Fruit fly (Drosophila melanogaster) whole organism, wandering third instar larva: ENCODE measurements around the gene CG43218.

Source experiments
- Abd-B ChIP-seq: fragments of >200 bp; optimal IDR thresholded peaks from 2 replicates; lab custom pipeline; 2017; ENCODE audit warnings: missing biosample characterization, missing genetic modification characterization
- CG32264 ChIP-seq: fragments of 200-800 bp; sonication (Bioruptor generic); optimal IDR thresholded peaks from 2 replicates; lab custom pipeline; 2016; ENCODE audit warnings: missing biosample characterization, missing genetic modification characterization
- CG9705 ChIP-seq: fragments of 200-800 bp; sonication (Bioruptor generic); optimal IDR thresholded peaks from 2 replicates; lab custom pipeline; 2018; ENCODE audit warnings: missing biosample characterization, mild to moderate bottlenecking, missing genetic modification characterization
- CrebA ChIP-seq: fragments of 200-800 bp; sonication (Bioruptor generic); optimal IDR thresholded peaks from 2 replicates; lab custom pipeline; 2016; ENCODE audit warnings: missing biosample characterization, mild to moderate bottlenecking, missing genetic modification characterization, borderline replicate concordance
- Dif ChIP-seq: fragments of 200-275, 200-300 bp; sonication (Bioruptor generic); optimal IDR thresholded peaks from 2 replicates; lab custom pipeline; 2018; ENCODE audit warnings: missing biosample characterization, missing genetic modification characterization; ENCODE audit not compliant: partially characterized antibody
- GATAd ChIP-seq: sonication (Bioruptor generic); optimal IDR thresholded peaks from 2 replicates; lab custom pipeline; 2016; ENCODE audit warnings: missing biosample characterization, missing genetic modification characterization
- HLH106 ChIP-seq: fragments of 200-800 bp; optimal IDR thresholded peaks from 3 replicates; lab custom pipeline; 2019; ENCODE audit warnings: missing biosample characterization, mild to moderate bottlenecking, missing genetic modification characterization, moderate library complexity
- Hnf4 ChIP-seq: fragments of 200-800 bp; sonication (Bioruptor generic); optimal IDR thresholded peaks from 2 replicates; lab custom pipeline; 2016; ENCODE audit warnings: missing biosample characterization, mild to moderate bottlenecking, missing genetic modification characterization
- Hr78 ChIP-seq: fragments of >200 bp; optimal IDR thresholded peaks from 2 replicates; lab custom pipeline; 2017; ENCODE audit warnings: missing biosample characterization, missing genetic modification characterization
- Jra ChIP-seq: sonication (Bioruptor generic); optimal IDR thresholded peaks from 2 replicates; lab custom pipeline; 2016; ENCODE audit warnings: missing biosample characterization, missing genetic modification characterization
- Mio ChIP-seq: sonication (Bioruptor generic); optimal IDR thresholded peaks from 2 replicates; lab custom pipeline; 2016; ENCODE audit warnings: missing biosample characterization, missing genetic modification characterization
- Myc ChIP-seq: fragments of >200 bp; optimal IDR thresholded peaks from 2 replicates; lab custom pipeline; 2017
- N ChIP-seq: fragments of >200 bp; optimal IDR thresholded peaks from 2 replicates; lab custom pipeline; 2018; ENCODE audit warnings: missing biosample characterization, missing external identifiers, missing genetic modification characterization
- Rel ChIP-seq, 2 experiments: fragments of 200-800 bp; sonication (Bioruptor generic) in 1 of 2; optimal IDR thresholded peaks; 2 replicates in 1 of 2; 3 replicates in 1 of 2; lab custom pipeline; 2016 to 2019; ENCODE audit warnings: mild to moderate bottlenecking in 2 of 2, missing biosample characterization in 2 of 2, missing genetic modification characterization in 2 of 2, moderate library complexity in 1 of 2
- Sp1 ChIP-seq: fragments of 200-800 bp; sonication (Bioruptor generic); optimal IDR thresholded peaks from 3 replicates; lab custom pipeline; 2019; ENCODE audit warnings: missing biosample characterization, mild to moderate bottlenecking, missing genetic modification characterization, moderate library complexity
- br ChIP-seq: fragments of 200-800 bp; sonication (Bioruptor generic); optimal IDR thresholded peaks from 2 replicates; lab custom pipeline; 2016; ENCODE audit warnings: missing biosample characterization, missing genetic modification characterization
- brk ChIP-seq: fragments of 200-800 bp; sonication (Bioruptor generic); optimal IDR thresholded peaks from 2 replicates; lab custom pipeline; 2016; ENCODE audit warnings: missing biosample characterization, mild to moderate bottlenecking, missing genetic modification characterization
- dmrt93B ChIP-seq: fragments of 200-800 bp; sonication (Bioruptor generic); optimal IDR thresholded peaks from 2 replicates; lab custom pipeline; 2018; ENCODE audit warnings: missing biosample characterization, mild to moderate bottlenecking, missing genetic modification characterization
- dsf ChIP-seq: sonication (Bioruptor generic); optimal IDR thresholded peaks from 2 replicates; lab custom pipeline; 2016; ENCODE audit warnings: missing biosample characterization, missing genetic modification characterization, borderline replicate concordance
- ey ChIP-seq: fragments of 200-800 bp; sonication (Bioruptor generic); optimal IDR thresholded peaks from 2 replicates; lab custom pipeline; 2016; ENCODE audit warnings: missing biosample characterization, missing genetic modification characterization
- foxo ChIP-seq, 2 experiments: fragments of 200-800 bp; sonication (Bioruptor generic); optimal IDR thresholded peaks; 2 replicates in 1 of 2; 3 replicates in 1 of 2; lab custom pipeline; 2016 to 2017; ENCODE audit warnings: missing biosample characterization in 2 of 2, missing genetic modification characterization in 2 of 2
- fru ChIP-seq: fragments of 200-800 bp; sonication (Bioruptor generic); optimal IDR thresholded peaks from 3 replicates; lab custom pipeline; 2016; ENCODE audit warnings: missing biosample characterization, mild to moderate bottlenecking, missing genetic modification characterization
- h ChIP-seq: fragments of 200-800 bp; sonication (Bioruptor generic); optimal IDR thresholded peaks from 3 replicates; lab custom pipeline; 2016; ENCODE audit warnings: missing biosample characterization, mild to moderate bottlenecking, missing genetic modification characterization
- jim ChIP-seq: fragments of 175-275, 200-325 bp; sonication (Bioruptor generic); optimal IDR thresholded peaks from 2 replicates; lab custom pipeline; 2016; ENCODE audit warnings: missing biosample characterization, mild to moderate bottlenecking, missing genetic modification characterization
- lola ChIP-seq: fragments of >200 bp; optimal IDR thresholded peaks from 2 replicates; lab custom pipeline; 2017; ENCODE audit warnings: missing biosample characterization, missing genetic modification characterization
- pan ChIP-seq: fragments of >200 bp; optimal IDR thresholded peaks from 2 replicates; lab custom pipeline; 2017
- psq ChIP-seq: fragments of 200-800 bp; sonication (Bioruptor generic); optimal IDR thresholded peaks from 3 replicates; lab custom pipeline; 2017; ENCODE audit warnings: missing biosample characterization, mild to moderate bottlenecking, missing genetic modification characterization, moderate library complexity
- rgr ChIP-seq: fragments of 200-800 bp; sonication (Bioruptor generic); optimal IDR thresholded peaks from 3 replicates; lab custom pipeline; 2016; ENCODE audit warnings: missing biosample characterization, mild to moderate bottlenecking, missing genetic modification characterization
- sage ChIP-seq: fragments of 200-800 bp; sonication (Bioruptor generic); optimal IDR thresholded peaks from 2 replicates; lab custom pipeline; 2016; ENCODE audit warnings: missing biosample characterization, mild to moderate bottlenecking, missing genetic modification characterization
- tai ChIP-seq: sonication (Bioruptor generic); optimal IDR thresholded peaks from 2 replicates; lab custom pipeline; 2016; ENCODE audit warnings: missing biosample characterization, missing genetic modification characterization
- usp ChIP-seq: fragments of >200 bp; optimal IDR thresholded peaks from 2 replicates; lab custom pipeline; 2017; ENCODE audit warnings: missing biosample characterization, missing genetic modification characterization
- woc ChIP-seq: sonication (Bioruptor generic); optimal IDR thresholded peaks from 2 replicates; lab custom pipeline; 2016; ENCODE audit warnings: missing biosample characterization, mild to moderate bottlenecking, missing genetic modification characterization

CG43218 gene

DNA sequence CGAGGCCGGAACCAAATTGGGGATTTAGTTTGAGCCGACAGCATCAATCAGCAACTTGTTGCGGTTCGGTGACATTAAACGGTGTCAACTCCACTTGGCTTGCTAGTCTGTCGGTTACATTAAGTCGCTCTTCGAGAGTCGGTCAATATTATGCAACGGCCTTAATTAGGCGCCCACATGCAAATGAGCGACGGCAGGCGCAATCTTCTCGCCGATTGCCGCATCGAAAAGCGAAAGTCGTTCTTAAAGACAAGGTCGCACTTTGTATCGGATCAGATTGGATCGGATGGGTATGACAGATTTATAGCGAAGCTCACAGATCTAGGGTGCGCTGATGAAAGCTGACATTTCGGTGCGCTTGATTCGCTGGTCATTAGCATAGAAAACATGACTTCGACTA, 33.2 kb downstream of the CG43218 start:
- no peak for TF ChIP-seq rgr
- TF ChIP-seq Myc (lab: Kevin White, UChicago) = no peak
- TF ChIP-seq pan = no peak

DNA sequence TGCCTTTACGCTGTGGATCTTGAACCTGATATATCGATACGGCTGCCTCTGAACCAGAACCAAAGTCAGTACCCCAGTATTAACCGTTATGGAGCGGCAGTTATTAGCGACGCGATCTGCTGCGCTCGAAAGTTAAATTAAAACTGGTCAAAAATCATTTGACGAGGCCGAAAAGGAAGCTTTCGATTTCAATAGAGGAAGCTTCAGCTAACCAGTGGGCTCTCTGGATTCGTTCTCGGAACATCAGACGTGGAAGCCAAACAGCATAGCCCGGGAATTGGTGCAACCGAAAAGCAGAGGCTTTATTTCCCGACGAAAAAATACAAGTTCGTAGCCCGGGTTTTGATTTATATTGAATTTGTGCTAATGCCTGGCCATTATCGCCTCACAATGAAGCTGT, 34.9 kb downstream of the CG43218 start, which contains the start of gene Cpr78Ca:
Gene Cpr78Ca (minus strand): TSS at position 101 of the 400 bp plus-strand sequence.
- TF ChIP-seq Mio = no peak
- no peak for TF ChIP-seq psq (GFP tag; lab: Kevin White, UChicago)
- no peak for TF ChIP-seq h (GFP tag; lab: Kevin White, UChicago)
- no peak for TF ChIP-seq Jra (GFP tag; lab: Kevin White, UChicago)
- no peak for TF ChIP-seq foxo (GFP tag; optimal IDR thresholded peaks at IDR 0.05; lab: Kevin White, UChicago)
- TF ChIP-seq ey (GFP tag; lab: Kevin White, UChicago) = no peak
- TF ChIP-seq pan = no peak
- TF ChIP-seq CG9705 = no peak
- TF ChIP-seq CrebA = no peak
- no peak for TF ChIP-seq Myc (lab: Kevin White, UChicago)
- TF ChIP-seq jim (GFP tag; lab: Kevin White, UChicago) = no peak
- no peak for TF ChIP-seq brk (GFP tag; lab: Kevin White, UChicago)
- TF ChIP-seq dsf (GFP tag; lab: Kevin White, UChicago) = no peak

DNA sequence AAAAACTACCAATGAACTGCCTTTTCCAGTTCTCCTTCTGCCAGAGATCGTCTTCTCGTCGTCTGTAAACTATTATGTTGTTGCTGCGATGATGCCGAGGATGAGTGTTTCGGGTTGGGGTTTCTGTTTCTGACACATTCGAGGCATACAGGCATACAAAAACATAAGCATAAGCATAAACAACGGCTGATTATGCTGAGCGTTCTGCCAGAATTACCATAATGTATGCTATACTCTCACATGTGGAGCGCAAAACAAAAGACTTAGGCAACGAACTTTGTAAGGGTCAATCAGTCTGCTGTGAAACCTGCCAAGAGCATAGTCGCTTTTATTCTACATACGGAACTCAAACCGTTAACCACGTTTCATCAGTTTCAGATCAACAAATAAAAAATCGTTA, 36.4 kb downstream of the CG43218 start, which contains the start of gene Cpr78Cb:
Gene Cpr78Cb (plus strand): TSS at position 291 of the 400 bp plus-strand sequence.
- TF ChIP-seq Dif (no peak), Sp1 (GFP tag; lab: Kevin White, UChicago) (no peak)

DNA sequence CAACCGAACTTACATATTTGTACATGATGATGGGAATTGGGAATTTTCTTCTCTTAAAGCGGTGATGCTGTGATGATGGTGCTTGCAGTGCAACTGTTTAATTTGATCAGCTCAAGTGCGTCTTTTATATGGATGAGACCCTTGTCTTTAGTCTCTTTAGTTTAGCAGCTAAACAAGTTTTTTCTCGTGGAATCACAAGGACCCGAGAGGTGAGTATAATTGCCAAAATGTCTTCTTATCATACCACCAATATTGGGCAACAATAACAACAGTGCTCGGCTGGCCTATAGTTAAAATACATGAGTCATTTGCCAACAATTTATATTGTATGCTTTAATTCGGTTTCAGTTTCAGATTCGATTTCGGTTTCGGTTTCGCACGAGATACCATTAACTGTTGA, 39.9 kb downstream of the CG43218 start, which contains the start of gene Edg78E:
Gene Edg78E (minus strand): TSS at position 101 of the 400 bp plus-strand sequence.
- TF ChIP-seq tai (GFP tag; lab: Kevin White, UChicago) (no peak), GATAd (GFP tag; lab: Kevin White, UChicago) (no peak), ey (GFP tag; lab: Kevin White, UChicago) (no peak), CG32264 (GFP tag; lab: Kevin White, UChicago) (no peak), sage (GFP tag; lab: Kevin White, UChicago) (no peak)

DNA sequence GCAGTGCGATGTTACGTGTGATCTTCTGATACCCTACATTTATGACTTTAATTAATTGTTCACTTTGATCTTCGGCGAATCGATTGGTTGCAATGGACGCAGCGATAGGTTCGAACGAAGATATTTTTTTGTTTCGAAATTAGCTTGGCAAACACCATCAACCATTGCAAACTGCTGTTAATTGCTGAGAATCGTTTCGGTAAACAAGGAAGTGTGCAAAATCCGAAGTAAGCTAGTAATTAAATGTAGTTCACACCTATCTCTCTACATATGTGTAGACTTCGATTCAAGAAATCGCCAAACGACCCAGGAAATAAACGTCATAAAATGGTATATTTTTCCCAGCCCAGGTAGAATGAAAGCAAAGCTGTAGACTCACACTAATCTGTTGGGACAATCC, 40.6 kb downstream of the CG43218 start, which contains the start of gene CG43702:
Gene CG43702 (plus strand): TSS at position 301 of the 400 bp plus-strand sequence.
- TF ChIP-seq Dif (no peak), Myc (lab: Kevin White, UChicago) (no peak)

DNA sequence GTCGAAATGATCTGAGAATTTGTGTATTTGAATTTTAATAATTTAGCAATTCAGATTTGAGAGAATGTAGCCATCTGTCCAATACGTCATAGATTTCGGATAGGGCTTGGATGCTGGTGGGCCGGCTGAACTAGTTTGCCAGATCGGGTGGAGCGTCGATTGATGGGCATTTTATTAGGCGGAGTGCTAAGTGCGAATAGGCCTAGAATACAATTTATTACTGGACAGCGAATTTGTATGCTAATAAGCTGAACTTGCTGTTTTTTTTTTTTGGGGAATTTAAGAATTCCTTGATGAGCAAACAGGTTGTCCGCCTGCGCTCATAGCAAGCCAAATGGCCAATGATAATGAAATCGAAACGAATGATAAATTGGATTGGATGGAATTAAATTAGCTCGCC, 41.4 kb downstream of the CG43218 start:
- TF ChIP-seq foxo (GFP tag; optimal IDR thresholded peaks at IDR 0.05; lab: Kevin White, UChicago) (no peak), dmrt93B (no peak), rgr (no peak), ey (GFP tag; lab: Kevin White, UChicago) (no peak)

DNA sequence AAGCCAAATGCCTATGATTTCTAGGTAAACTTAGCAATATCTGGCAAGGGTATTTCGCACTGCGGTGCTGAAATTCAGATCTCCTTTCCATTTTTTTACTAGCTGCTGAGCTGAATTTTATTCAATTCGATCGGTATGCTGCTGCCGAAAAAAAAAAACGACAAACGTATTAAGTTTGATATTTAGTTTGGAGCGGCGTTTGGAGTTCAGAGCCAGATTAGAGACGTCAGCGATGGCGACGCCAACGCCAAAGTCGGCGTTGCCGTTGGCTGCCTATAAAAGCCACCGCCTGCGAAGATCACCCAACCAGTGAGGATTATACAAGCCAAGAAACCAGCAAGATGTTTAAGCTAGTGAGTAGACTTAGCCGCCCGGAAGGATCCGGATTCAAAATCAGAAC, 42.5 kb downstream of the CG43218 start, which contains the start of gene Cpr78Cc:
Gene Cpr78Cc (plus strand): TSS at position 301 of the 400 bp plus-strand sequence.
- no peak for TF ChIP-seq fru (GFP tag; lab: Kevin White, UChicago)
- TF ChIP-seq dsf (GFP tag; lab: Kevin White, UChicago) = no peak
- no peak for TF ChIP-seq CG9705
- no peak for TF ChIP-seq N (GFP tag; lab: Kevin White, UChicago)
- TF ChIP-seq Rel (GFP tag; optimal IDR thresholded peaks at IDR 0.05; lab: Kevin White, UChicago) = no peak
- TF ChIP-seq Rel (tag; optimal IDR thresholded peaks at IDR 0.05; lab: Kevin White, UChicago) = no peak
- no peak for TF ChIP-seq Mio
- no peak for TF ChIP-seq CrebA

DNA sequence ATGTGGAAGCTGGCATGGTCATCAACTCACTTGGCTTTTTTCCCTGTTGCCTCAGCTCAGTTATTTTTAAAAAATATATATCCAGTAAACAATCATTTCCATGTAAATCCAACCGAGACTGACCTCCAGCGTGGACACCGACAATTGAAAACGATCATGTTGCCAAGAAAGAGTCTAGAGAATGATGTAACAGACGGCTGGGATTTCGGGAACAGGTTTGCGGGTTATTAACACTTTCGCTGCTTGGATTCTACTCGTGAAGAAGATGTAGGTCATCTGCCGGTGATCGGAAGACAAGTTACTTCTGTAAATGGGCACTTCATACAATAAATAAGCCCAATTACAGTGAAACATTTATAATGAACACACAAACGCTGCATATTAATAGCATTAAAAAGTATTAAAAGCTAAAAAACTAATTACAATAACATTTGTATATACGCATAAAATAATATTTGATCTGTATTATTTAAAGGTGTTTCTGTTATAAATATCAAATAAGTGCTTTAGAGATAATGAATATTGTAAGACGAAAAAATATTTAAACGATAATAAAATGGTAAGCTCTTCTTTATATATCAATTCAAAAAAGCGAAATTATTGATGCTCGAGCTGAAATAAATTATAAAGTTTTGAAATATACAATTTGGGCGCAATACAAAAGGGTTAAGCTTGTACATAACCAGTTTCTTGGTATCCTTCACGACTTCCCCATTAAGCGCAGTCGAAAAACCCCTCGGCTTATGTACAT, 44.1 kb downstream of the CG43218 start:
- TF ChIP-seq jim (GFP tag; lab: Kevin White, UChicago) (no peak), br (no peak), Hnf4 (GFP tag; lab: Kevin White, UChicago) (no peak), Sp1 (GFP tag; lab: Kevin White, UChicago) (no peak), dmrt93B (no peak), Rel (GFP tag; optimal IDR thresholded peaks at IDR 0.05; lab: Kevin White, UChicago) (no peak), Rel (tag; optimal IDR thresholded peaks at IDR 0.05; lab: Kevin White, UChicago) (no peak), Mio (no peak), usp (no peak), Hr78 (GFP tag; lab: Kevin White, UChicago) (no peak), ey (GFP tag; lab: Kevin White, UChicago) (no peak), woc (no peak), pan (no peak), HLH106 (tag; lab: Kevin White, UChicago) (no peak), fru (GFP tag; lab: Kevin White, UChicago) (no peak), lola (GFP tag; lab: Kevin White, UChicago) (no peak), Myc (lab: Kevin White, UChicago) (no peak), Abd-B (GFP tag; lab: Kevin White, UChicago) (no peak), tai (GFP tag; lab: Kevin White, UChicago) (no peak), CrebA (no peak), Jra (GFP tag; lab: Kevin White, UChicago) (no peak)
